Fruit fly (Drosophila melanogaster): ENCODE measurements around the gene lmgA.

lmgA gene

dm6 chr2L:8478379-8478778 is 50.0 kb downstream of the lmgA start:
- no peak for TF ChIP-seq Jra (GFP tag; optimal IDR thresholded peaks at IDR 0.05)
- peak; percentile 68 to 70 for TF ChIP-seq dl (GFP tag; optimal IDR thresholded peaks at IDR 0.05; ENCODE audit: insufficient read depth in 1 of 2, partially characterized antibody in 2 of 2)
- peak; percentile 29 for TF ChIP-seq Vsx2 (GFP tag; optimal IDR thresholded peaks at IDR 0.05; ENCODE audit: partially characterized antibody)
- no peak for TF ChIP-seq jim (GFP tag; optimal IDR thresholded peaks at IDR 0.05)
- no peak for TF ChIP-seq Dfd (GFP tag; optimal IDR thresholded peaks at IDR 0.05)
- TF ChIP-seq tai (GFP tag; optimal IDR thresholded peaks at IDR 0.05) = no peak
- peak; percentile 73 for TF ChIP-seq Dif (GFP tag; optimal IDR thresholded peaks at IDR 0.05; ENCODE audit: partially characterized antibody)
- peak; percentile 37 for TF ChIP-seq Hr83 (GFP tag; optimal IDR thresholded peaks at IDR 0.05; ENCODE audit: poor library complexity, severe bottlenecking)
- TF ChIP-seq brk (GFP tag; optimal IDR thresholded peaks at IDR 0.05) = no peak
- no peak for TF ChIP-seq OdsH (GFP tag; optimal IDR thresholded peaks at IDR 0.05)
- TF ChIP-seq woc (GFP tag; optimal IDR thresholded peaks at IDR 0.05) = no peak

dm6 chr2L:8477971-8478370 is 50.4 kb downstream of the lmgA start:
- TF ChIP-seq dl (GFP tag; optimal IDR thresholded peaks at IDR 0.05; ENCODE audit: insufficient read depth in 1 of 2, partially characterized antibody in 2 of 2) (no peak), Myc (optimal IDR thresholded peaks at IDR 0.05) (peak; percentile 74), jim (GFP tag; optimal IDR thresholded peaks at IDR 0.05) (no peak), Jra (GFP tag; optimal IDR thresholded peaks at IDR 0.05) (no peak), Hr83 (GFP tag; optimal IDR thresholded peaks at IDR 0.05; ENCODE audit: poor library complexity, severe bottlenecking) (no peak), N (GFP tag; optimal IDR thresholded peaks at IDR 0.05) (peak; percentile 83)

- TF ChIP-seq Rel (GFP tag; optimal IDR thresholded peaks at IDR 0.05) = no peak
- no peak for TF ChIP-seq Rel (tag; optimal IDR thresholded peaks at IDR 0.05)
- no peak for TF ChIP-seq sage (GFP tag; optimal IDR thresholded peaks at IDR 0.05)
- TF ChIP-seq h (GFP tag; optimal IDR thresholded peaks at IDR 0.05) = no peak
- TF ChIP-seq jim (GFP tag; optimal IDR thresholded peaks at IDR 0.05) = no peak
- no peak for TF ChIP-seq dsf (GFP tag; optimal IDR thresholded peaks at IDR 0.05; ENCODE audit: borderline replicate concordance)
- TF ChIP-seq Dif (GFP tag; optimal IDR thresholded peaks at IDR 0.05; ENCODE audit: partially characterized antibody) = no peak
- no peak for TF ChIP-seq GATAd (GFP tag; optimal IDR thresholded peaks at IDR 0.05)
- no peak for TF ChIP-seq fru (GFP tag; optimal IDR thresholded peaks at IDR 0.05)
- no peak for TF ChIP-seq brk (GFP tag; optimal IDR thresholded peaks at IDR 0.05)
- no peak for TF ChIP-seq CrebA (GFP tag; optimal IDR thresholded peaks at IDR 0.05; ENCODE audit: borderline replicate concordance)
- TF ChIP-seq lola (GFP tag; optimal IDR thresholded peaks at IDR 0.05) = no peak
Measured at dm6 chr2L:8477049-8477448, 51.4 kb downstream of the lmgA start, which contains the start of gene CheA29a. Gene CheA29a, plus strand, starts transcription at chr2L:8477349.

All from whole organism, wandering third instar larva.